Worm (Caenorhabditis elegans) whole organism, mixed stage, embryonic: ENCODE measurements around the gene Y17G9A.3.

Experiments used
- M03D4.4 ChIP-seq: sonication (generic microtip); optimal IDR thresholded peaks from 2 replicates; lab custom pipeline; 2017; ENCODE audit warnings: mild to moderate bottlenecking, missing genetic modification characterization, missing compliant biosample characterization
- bed-3 ChIP-seq: fragments of 200-800 bp; sonication (Bioruptor generic); optimal IDR thresholded peaks from 3 replicates; lab custom pipeline; 2018; ENCODE audit warnings: mild to moderate bottlenecking, missing genetic modification characterization, moderate library complexity, missing compliant biosample characterization
- blmp-1 ChIP-seq: fragments of 150-350 bp; optimal IDR thresholded peaks from 2 replicates; lab custom pipeline; 2014; ENCODE audit warnings: missing biosample characterization, missing genetic modification characterization
- ceh-39 ChIP-seq: fragments of 150-350 bp; optimal IDR thresholded peaks from 2 replicates; lab custom pipeline; 2014; ENCODE audit warnings: missing biosample characterization, missing genetic modification characterization
- ceh-83 ChIP-seq: fragments of 200-800 bp; sonication (Bioruptor generic); optimal IDR thresholded peaks from 2 replicates; lab custom pipeline; 2018; ENCODE audit warnings: mild to moderate bottlenecking, missing genetic modification characterization, missing compliant biosample characterization
- ces-1 ChIP-seq: fragments of 150-350 bp; optimal IDR thresholded peaks from 2 replicates; lab custom pipeline; 2014; ENCODE audit warnings: missing biosample characterization, missing genetic modification reagents, missing genetic modification characterization
- cnd-1 ChIP-seq: fragments of 200-800 bp; sonication (Bioruptor generic); optimal IDR thresholded peaks from 2 replicates; lab custom pipeline; 2018; ENCODE audit warnings: mild to moderate bottlenecking, missing genetic modification characterization, missing compliant biosample characterization
- drap-1 ChIP-seq: fragments of 200-800 bp; sonication (Bioruptor generic); optimal IDR thresholded peaks from 3 replicates; lab custom pipeline; 2018; ENCODE audit warnings: mild to moderate bottlenecking, missing genetic modification characterization, missing compliant biosample characterization
- elt-1 ChIP-seq: sonication (generic microtip); optimal IDR thresholded peaks from 2 replicates; lab custom pipeline; 2017; ENCODE audit warnings: missing genetic modification characterization, mild to moderate bottlenecking, missing compliant biosample characterization, antibody characterized with exemption, moderate library complexity, borderline replicate concordance; ENCODE audit not compliant: insufficient read depth
- elt-3 ChIP-seq: fragments of 150-350 bp; optimal IDR thresholded peaks from 2 replicates; lab custom pipeline; 2014; ENCODE audit warnings: missing biosample characterization, missing genetic modification characterization
- flh-1 ChIP-seq: fragments of 200-800 bp; sonication (Bioruptor generic); optimal IDR thresholded peaks from 2 replicates; lab custom pipeline; 2018; ENCODE audit warnings: mild to moderate bottlenecking, missing genetic modification characterization, moderate library complexity, missing compliant biosample characterization
- ham-2 ChIP-seq: fragments of 200-800 bp; sonication (Bioruptor generic); optimal IDR thresholded peaks from 2 replicates; lab custom pipeline; 2018; ENCODE audit warnings: mild to moderate bottlenecking, missing genetic modification characterization, missing compliant biosample characterization
- hlh-1 ChIP-seq: fragments of 150-350 bp; optimal IDR thresholded peaks from 2 replicates; lab custom pipeline; 2014; ENCODE audit warnings: missing biosample characterization, missing genetic modification reagents, missing genetic modification characterization
- lin-13 ChIP-seq: fragments of 150-350 bp; optimal IDR thresholded peaks from 2 replicates; lab custom pipeline; 2014; ENCODE audit warnings: missing biosample characterization, missing genetic modification characterization
- lin-32 ChIP-seq: fragments of 200-800 bp; sonication (Bioruptor generic); optimal IDR thresholded peaks from 2 replicates; lab custom pipeline; 2018; ENCODE audit warnings: mild to moderate bottlenecking, missing genetic modification characterization, missing compliant biosample characterization
- lsy-2 ChIP-seq: fragments of 150-350 bp; optimal IDR thresholded peaks from 2 replicates; lab custom pipeline; 2014; ENCODE audit warnings: missing biosample characterization, missing genetic modification characterization
- mab-5 ChIP-seq: fragments of 150-350 bp; optimal IDR thresholded peaks from 2 replicates; lab custom pipeline; 2014; ENCODE audit warnings: missing biosample characterization, missing genetic modification characterization
- mep-1 ChIP-seq: fragments of 150-350 bp; optimal IDR thresholded peaks from 2 replicates; lab custom pipeline; 2017; ENCODE audit warnings: missing biosample characterization, missing genetic modification reagents, missing genetic modification characterization, inconsistent platforms
- mls-2 ChIP-seq: sonication (generic microtip); optimal IDR thresholded peaks from 2 replicates; lab custom pipeline; 2016; ENCODE audit warnings: mild to moderate bottlenecking, missing genetic modification characterization, moderate library complexity, missing compliant biosample characterization
- nhr-12 ChIP-seq: fragments of 150-350 bp; optimal IDR thresholded peaks from 2 replicates; lab custom pipeline; 2014; ENCODE audit warnings: missing biosample characterization, missing genetic modification characterization
- nhr-2 ChIP-seq: fragments of 150-350 bp; optimal IDR thresholded peaks from 2 replicates; lab custom pipeline; 2014; ENCODE audit warnings: missing biosample characterization, missing genetic modification characterization
- nhr-237 ChIP-seq: fragments of 150-350 bp; optimal IDR thresholded peaks from 2 replicates; lab custom pipeline; 2014; ENCODE audit warnings: missing biosample characterization, missing genetic modification characterization
- nhr-28 ChIP-seq: fragments of 150-350 bp; optimal IDR thresholded peaks from 2 replicates; lab custom pipeline; 2014; ENCODE audit warnings: missing biosample characterization, missing genetic modification characterization
- nhr-76 ChIP-seq: sonication (generic microtip); optimal IDR thresholded peaks from 2 replicates; lab custom pipeline; 2017; ENCODE audit warnings: missing biosample characterization, missing genetic modification characterization
- pha-4 ChIP-seq: fragments of 150-350 bp; optimal IDR thresholded peaks from 2 replicates; lab custom pipeline; 2018; ENCODE audit warnings: missing biosample characterization, missing genetic modification reagents, missing genetic modification characterization
- sem-2 ChIP-seq: fragments of 200-800 bp; sonication (Bioruptor generic); optimal IDR thresholded peaks from 2 replicates; lab custom pipeline; 2018; ENCODE audit warnings: mild to moderate bottlenecking, missing genetic modification characterization, missing compliant biosample characterization
- snpc-4 ChIP-seq: fragments of 150-350 bp; optimal IDR thresholded peaks from 2 replicates; lab custom pipeline; 2014; ENCODE audit warnings: missing biosample characterization, missing genetic modification characterization
- sptf-1 ChIP-seq: sonication (generic microtip); optimal IDR thresholded peaks from 2 replicates; lab custom pipeline; 2017; ENCODE audit warnings: mild to moderate bottlenecking, missing genetic modification characterization, moderate library complexity, missing compliant biosample characterization
- tbx-8 ChIP-seq: fragments of 200-800 bp; sonication (Bioruptor generic); optimal IDR thresholded peaks from 2 replicates; lab custom pipeline; 2018; ENCODE audit warnings: mild to moderate bottlenecking, missing genetic modification characterization, moderate library complexity, missing compliant biosample characterization
- unc-120 ChIP-seq: sonication (generic microtip); optimal IDR thresholded peaks from 2 replicates; lab custom pipeline; 2017; ENCODE audit warnings: missing genetic modification characterization, missing compliant biosample characterization; ENCODE audit not compliant: poor library complexity, severe bottlenecking
- unc-39 ChIP-seq: fragments of 150-350 bp; optimal IDR thresholded peaks from 2 replicates; lab custom pipeline; 2014; ENCODE audit warnings: missing biosample characterization, missing genetic modification characterization
- zip-8 ChIP-seq: fragments of 150-350 bp; optimal IDR thresholded peaks from 2 replicates; lab custom pipeline; 2014; ENCODE audit warnings: missing biosample characterization, missing genetic modification characterization

The Y17G9A.3 gene

DNA sequence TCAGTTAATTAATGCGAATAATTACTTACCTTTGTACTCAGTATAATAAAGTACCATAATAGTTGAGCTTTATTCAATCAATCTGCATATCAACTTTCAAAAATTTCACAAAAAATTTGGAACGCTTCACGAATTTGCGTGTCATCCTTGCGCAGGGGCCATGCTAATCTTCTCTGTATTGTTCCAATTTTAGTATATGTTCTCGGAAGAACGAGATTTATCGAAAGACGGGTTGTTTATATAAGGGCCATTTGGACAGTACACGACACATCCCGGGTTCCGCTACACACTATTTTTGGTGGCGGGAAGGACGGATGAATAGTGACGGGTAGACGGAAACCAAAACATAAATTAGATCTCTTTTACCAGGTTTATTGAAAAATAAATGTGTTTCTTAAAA is 6.1 kb upstream of the Y17G9A.3 start:
- TF ChIP-seq mls-2 (tag; lab: Kevin White, UChicago) (no peak), sptf-1 (no peak), cnd-1 (no peak), ceh-39 (tag; lab: Kevin White, UChicago) (no peak), lin-13 (no peak), mab-5 (tag; lab: Kevin White, UChicago) (no peak), nhr-12 (tag; lab: Kevin White, UChicago) (no peak), ceh-83 (GFP tag; lab: Kevin White, UChicago) (no peak), elt-3 (no peak), tbx-8 (GFP tag; lab: Kevin White, UChicago) (no peak), pha-4 (no peak), M03D4.4 (tag; lab: Kevin White, UChicago) (no peak), sem-2 (GFP tag; lab: Kevin White, UChicago) (no peak), flh-1 (GFP tag; lab: Kevin White, UChicago) (no peak), snpc-4 (tag; lab: Kevin White, UChicago) (no peak), bed-3 (GFP tag; lab: Kevin White, UChicago) (no peak)

DNA sequence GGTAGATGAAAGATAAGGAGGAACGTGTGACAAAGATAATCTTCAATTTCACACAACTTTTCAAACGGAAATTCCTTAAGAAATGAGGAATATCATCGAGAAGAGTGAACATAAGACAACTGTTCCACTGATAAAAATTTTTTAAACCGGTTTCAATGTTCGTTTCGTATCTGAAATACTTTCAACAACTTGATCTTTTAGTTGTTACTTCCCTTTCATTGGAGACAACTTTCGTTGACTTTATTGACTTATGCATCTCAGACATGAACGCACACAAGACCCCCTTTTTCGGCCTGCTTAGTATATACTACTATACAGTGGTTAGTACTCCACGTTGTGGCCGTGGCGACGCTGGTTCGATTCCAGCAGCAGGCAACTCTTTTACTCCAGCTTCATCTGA is 3.0 kb upstream of the Y17G9A.3 start, which contains the start of the genes Y17G9A.4 and str-173:
Y17G9A.4 (minus strand) TSS at position 101 of the 400 bp plus-strand sequence.
str-173 (plus strand) TSS at position 325 of the 400 bp plus-strand sequence.
- TF ChIP-seq lin-32 (GFP tag; lab: Kevin White, UChicago) (no peak), mls-2 (tag; lab: Kevin White, UChicago) (no peak), mep-1 (tag; lab: Kevin White, UChicago) (no peak), blmp-1 (tag; lab: Kevin White, UChicago) (no peak), bed-3 (GFP tag; lab: Kevin White, UChicago) (no peak), ceh-39 (tag; lab: Kevin White, UChicago) (no peak), nhr-2 (tag; lab: Kevin White, UChicago) (no peak), ces-1 (GFP tag; lab: Kevin White, UChicago) (no peak), drap-1 (GFP tag; lab: Kevin White, UChicago) (no peak), ceh-83 (GFP tag; lab: Kevin White, UChicago) (no peak), elt-1 (tag; lab: Kevin White, UChicago) (no peak), cnd-1 (no peak), tbx-8 (GFP tag; lab: Kevin White, UChicago) (no peak), M03D4.4 (tag; lab: Kevin White, UChicago) (no peak), ham-2 (no peak), hlh-1 (tag; lab: Kevin White, UChicago) (no peak)

DNA sequence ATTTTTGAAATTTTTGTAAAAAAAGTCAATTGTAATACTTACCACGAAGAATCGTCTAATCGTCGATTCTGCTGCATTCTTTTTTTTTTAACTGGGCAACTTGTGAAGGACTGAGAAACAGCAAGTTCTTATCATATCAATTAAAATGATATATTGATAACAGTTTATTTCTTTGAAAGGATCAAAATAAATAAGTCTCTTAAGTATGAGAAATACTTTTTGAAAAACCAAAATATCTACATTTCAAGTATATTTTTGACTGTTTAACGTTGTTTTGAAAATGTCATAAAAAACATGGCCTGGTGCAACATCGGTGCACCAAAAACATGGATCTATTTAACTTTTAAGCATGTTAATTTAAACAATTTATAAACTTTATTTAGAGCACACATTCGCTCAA is 2.3 kb downstream of the Y17G9A.3 start, which contains the start of gene Y17G9A.2:
Y17G9A.2 (minus strand) TSS at position 101 of the 400 bp plus-strand sequence.
- TF ChIP-seq blmp-1 (tag; lab: Kevin White, UChicago) (no peak), zip-8 (no peak), unc-120 (tag; lab: Kevin White, UChicago) (no peak), flh-1 (GFP tag; lab: Kevin White, UChicago) (no peak), hlh-1 (tag; lab: Kevin White, UChicago) (no peak), mls-2 (tag; lab: Kevin White, UChicago) (no peak), elt-1 (tag; lab: Kevin White, UChicago) (no peak), pha-4 (no peak), snpc-4 (tag; lab: Kevin White, UChicago) (no peak), mep-1 (tag; lab: Kevin White, UChicago) (no peak), tbx-8 (GFP tag; lab: Kevin White, UChicago) (no peak), nhr-237 (tag; lab: Kevin White, UChicago) (no peak), nhr-28 (tag; lab: Kevin White, UChicago) (no peak), unc-39 (tag; lab: Kevin White, UChicago) (no peak), M03D4.4 (tag; lab: Kevin White, UChicago) (no peak), nhr-76 (tag; lab: Kevin White, UChicago) (no peak), sem-2 (GFP tag; lab: Kevin White, UChicago) (no peak), nhr-2 (tag; lab: Kevin White, UChicago) (no peak), cnd-1 (no peak), lin-13 (no peak)
- TF ChIP-seq, all 35 proteins: peak for 0

DNA sequence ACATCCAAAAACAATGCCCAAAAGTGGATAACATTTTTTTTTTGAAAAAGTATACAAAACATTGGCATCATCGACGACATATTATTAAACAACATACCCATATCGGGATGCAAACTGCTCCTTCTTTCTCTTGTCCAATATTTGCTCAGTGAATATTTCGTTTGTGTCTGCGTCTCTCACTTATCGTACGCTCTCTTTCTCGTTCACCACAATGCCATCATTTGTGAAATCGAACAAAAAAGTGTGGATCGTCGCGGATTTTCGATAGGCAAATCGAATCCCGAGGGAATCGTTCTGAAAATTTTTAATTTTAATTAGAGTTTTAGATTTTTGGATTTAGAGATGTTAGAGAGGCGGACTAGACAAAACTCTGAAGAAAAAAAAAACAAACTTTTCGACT is 11.7 kb downstream of the Y17G9A.3 start, which contains the start of gene tat-2:
tat-2 (minus strand) TSS at position 101 of the 400 bp plus-strand sequence.
- no peak for TF ChIP-seq mab-5 (tag; lab: Kevin White, UChicago)
- TF ChIP-seq elt-3, result no peak
- no peak for TF ChIP-seq ceh-83 (GFP tag; lab: Kevin White, UChicago)
- no peak for TF ChIP-seq elt-1 (tag; lab: Kevin White, UChicago)
- no peak for TF ChIP-seq sptf-1
- TF ChIP-seq lsy-2 (tag; lab: Kevin White, UChicago), result no peak
- no peak for TF ChIP-seq ham-2
- no peak for TF ChIP-seq nhr-76 (tag; lab: Kevin White, UChicago)
- no peak for TF ChIP-seq unc-39 (tag; lab: Kevin White, UChicago)
- no peak for TF ChIP-seq bed-3 (GFP tag; lab: Kevin White, UChicago)
- TF ChIP-seq blmp-1 (tag; lab: Kevin White, UChicago), result no peak
